Fruit fly (Drosophila melanogaster) whole organism, embryonic: Measurements from ENCODE around the gene CG10214.

Experiments
- B-H2 ChIP-seq: fragments of 200-800 bp; sonication (Bioruptor generic); optimal IDR thresholded peaks from 2 replicates; lab custom pipeline; 2018; ENCODE audit warnings: missing biosample characterization, mild to moderate bottlenecking, missing genetic modification characterization
- CG10267 ChIP-seq: fragments of 200-800 bp; sonication (Bioruptor generic); optimal IDR thresholded peaks from 2 replicates; lab custom pipeline; 2018; ENCODE audit warnings: missing biosample characterization, mild to moderate bottlenecking, missing genetic modification characterization, moderate library complexity
- CG10366 ChIP-seq: fragments of 200-800 bp; sonication (Bioruptor generic); IDR thresholded peaks from 2 replicates; pipeline ENCODE4 v1.3.6; 2022; ENCODE audit warnings: missing biosample characterization, missing genetic modification characterization
- CG10654 ChIP-seq: fragments of 200-800 bp; sonication (Bioruptor generic); optimal IDR thresholded peaks from 2 replicates; lab custom pipeline; 2016; ENCODE audit warnings: missing biosample characterization, missing genetic modification characterization
- CG12155 ChIP-seq: fragments of 200-800 bp; sonication (Bioruptor generic); optimal IDR thresholded peaks from 3 replicates; lab custom pipeline; 2016; ENCODE audit warnings: missing biosample characterization, missing genetic modification characterization
- CG1603 ChIP-seq: fragments of 200-800 bp; sonication (Bioruptor generic); optimal IDR thresholded peaks from 2 replicates; lab custom pipeline; 2019; ENCODE audit warnings: missing biosample characterization, mild to moderate bottlenecking, missing genetic modification characterization, moderate library complexity
- CG16779 ChIP-seq: fragments of 200-800 bp; sonication (Bioruptor generic); IDR thresholded peaks from 2 replicates; pipeline ENCODE4 v1.3.6; 2022; ENCODE audit warnings: missing biosample characterization, missing genetic modification characterization
- CG17612 ChIP-seq: fragments of 200-800 bp; sonication (Bioruptor generic); IDR thresholded peaks from 2 replicates; pipeline ENCODE4 v1.3.6; 2022; ENCODE audit warnings: missing biosample characterization, missing genetic modification characterization
- CG18011 ChIP-seq: fragments of 200-800 bp; sonication (Bioruptor generic); optimal IDR thresholded peaks from 2 replicates; lab custom pipeline; 2017; ENCODE audit warnings: missing biosample characterization, missing genetic modification characterization, mild to moderate bottlenecking, moderate library complexity, missing genotype
- CG2712 ChIP-seq: fragments of 200-800 bp; optimal IDR thresholded peaks from 3 replicates; lab custom pipeline; 2019; ENCODE audit warnings: missing biosample characterization, mild to moderate bottlenecking, missing genetic modification characterization, moderate library complexity
- CG4617 ChIP-seq: fragments of 200-800 bp; sonication (Bioruptor generic); optimal IDR thresholded peaks from 3 replicates; lab custom pipeline; 2016; ENCODE audit warnings: missing biosample characterization, missing genetic modification characterization, borderline replicate concordance
- CG4820 ChIP-seq: fragments of 200-800 bp; sonication (Bioruptor generic); optimal IDR thresholded peaks from 3 replicates; lab custom pipeline; 2016; ENCODE audit warnings: missing biosample characterization, missing genetic modification characterization
- CG6791 ChIP-seq: fragments of 200-800 bp; sonication (Bioruptor generic); IDR thresholded peaks from 3 replicates; pipeline ENCODE4 v1.3.6; 2022; ENCODE audit warnings: missing biosample characterization, missing genetic modification characterization; ENCODE audit not compliant: partially characterized antibody
- CG8924 ChIP-seq: fragments of 200-800 bp; optimal IDR thresholded peaks from 3 replicates; lab custom pipeline; 2019; ENCODE audit warnings: missing biosample characterization, mild to moderate bottlenecking, missing genetic modification characterization, moderate library complexity
- CHES-1-like ChIP-seq: fragments of 200-800 bp; sonication (Bioruptor generic); optimal IDR thresholded peaks from 2 replicates; lab custom pipeline; 2016; ENCODE audit warnings: missing biosample characterization, missing genetic modification characterization
- Camta ChIP-seq: fragments of 200-800 bp; sonication (Bioruptor generic); optimal IDR thresholded peaks from 2 replicates; lab custom pipeline; 2016; ENCODE audit warnings: missing biosample characterization, missing genetic modification characterization
- Elba2 ChIP-seq: fragments of 200-800 bp; sonication (Bioruptor generic); optimal IDR thresholded peaks from 3 replicates; lab custom pipeline; 2016; ENCODE audit warnings: missing biosample characterization, missing genetic modification characterization
- Ets65A ChIP-seq: fragments of 200-800 bp; sonication (Bioruptor generic); peaks from one replicate; lab custom pipeline; 2016; ENCODE audit warnings: missing biosample characterization, missing genetic modification characterization
- Hand ChIP-seq: fragments of 200-800 bp; sonication (Bioruptor generic); optimal IDR thresholded peaks from 2 replicates; lab custom pipeline; 2017; ENCODE audit warnings: mild to moderate bottlenecking, missing biosample characterization, missing genetic modification reagents, missing genetic modification characterization
- Hsf ChIP-seq: fragments of 200-800 bp; sonication (Bioruptor generic); optimal IDR thresholded peaks from 3 replicates; lab custom pipeline; 2016; ENCODE audit warnings: missing biosample characterization, missing genetic modification characterization
- MTF-1 ChIP-seq: fragments of 200-800 bp; sonication (Bioruptor generic); optimal IDR thresholded peaks from 2 replicates; lab custom pipeline; 2018; ENCODE audit warnings: missing biosample characterization, mild to moderate bottlenecking, missing genetic modification characterization, borderline replicate concordance
- Max ChIP-seq: fragments of 200-800 bp; sonication (Bioruptor generic); optimal IDR thresholded peaks from 2 replicates; lab custom pipeline; 2016; ENCODE audit warnings: missing biosample characterization, mild to moderate bottlenecking, missing genetic modification characterization
- Mrtf ChIP-seq: fragments of 200-800 bp; sonication (Bioruptor generic); IDR thresholded peaks from 3 replicates; pipeline ENCODE4 v1.3.6; 2022; ENCODE audit warnings: missing biosample characterization, missing genetic modification characterization
- PHDP ChIP-seq: fragments of 200-800 bp; sonication (Bioruptor generic); optimal IDR thresholded peaks from 3 replicates; lab custom pipeline; 2018; ENCODE audit warnings: missing biosample characterization, mild to moderate bottlenecking, missing genetic modification characterization, moderate library complexity
- Scr ChIP-seq: fragments of 200-800 bp; sonication (Bioruptor generic); IDR thresholded peaks from 2 replicates; pipeline ENCODE4 v1.3.6; 2022; ENCODE audit warnings: missing biosample characterization, missing genetic modification characterization; ENCODE audit not compliant: partially characterized antibody
- Stat92E ChIP-seq, 3 experiments: fragments of >200 bp in 2 of 3; fragments of 200-800 bp in 1 of 3; sonication (Bioruptor generic) in 1 of 3; optimal IDR thresholded peaks; 2 replicates each; lab custom pipeline; 2017 to 2019; ENCODE audit warnings: missing biosample characterization in 3 of 3, missing genetic modification characterization in 3 of 3, mild to moderate bottlenecking in 1 of 3, moderate library complexity in 1 of 3
- Xrp1 ChIP-seq: fragments of 200-800 bp; sonication (Bioruptor generic); IDR thresholded peaks from 2 replicates; pipeline ENCODE4 v1.3.6; 2022; ENCODE audit warnings: missing biosample characterization, missing genetic modification characterization
- ac ChIP-seq: fragments of 200-800 bp; sonication (Bioruptor generic); optimal IDR thresholded peaks from 3 replicates; lab custom pipeline; 2017; ENCODE audit warnings: missing biosample characterization, mild to moderate bottlenecking, missing genetic modification characterization
- ara ChIP-seq: fragments of 200-800 bp; sonication (Bioruptor generic); IDR thresholded peaks from 2 replicates; pipeline ENCODE4 v1.3.6; 2022; ENCODE audit warnings: missing biosample characterization, missing genetic modification characterization
- bbx ChIP-seq: fragments of 200-800 bp; sonication (Bioruptor generic); IDR thresholded peaks from 2 replicates; pipeline ENCODE4 v1.3.6; 2022; ENCODE audit warnings: missing biosample characterization, missing genetic modification characterization; ENCODE audit not compliant: partially characterized antibody
- bcd ChIP-seq: fragments of 200-800 bp; sonication (Bioruptor generic); optimal IDR thresholded peaks from 2 replicates; lab custom pipeline; 2017; ENCODE audit warnings: missing biosample characterization, mild to moderate bottlenecking, missing genetic modification characterization
- br ChIP-seq: fragments of >200 bp; optimal IDR thresholded peaks from 2 replicates; lab custom pipeline; 2017
- cas ChIP-seq: fragments of 200-800 bp; sonication (Bioruptor generic); IDR thresholded peaks from 2 replicates; pipeline ENCODE4 v1.3.6; 2022; ENCODE audit warnings: missing biosample characterization, missing genetic modification characterization
- dpn ChIP-seq, 2 experiments: fragments of 200-800 bp; sonication (Bioruptor generic); optimal IDR thresholded peaks; 3 replicates each; lab custom pipeline; 2016; ENCODE audit warnings: missing biosample characterization in 2 of 2, missing genetic modification characterization in 2 of 2
- eyg ChIP-seq: fragments of 200-800 bp; sonication (Bioruptor generic); optimal IDR thresholded peaks from 3 replicates; lab custom pipeline; 2016; ENCODE audit warnings: missing biosample characterization, missing genetic modification characterization
- gcm2 ChIP-seq: fragments of 200-800 bp; sonication (Bioruptor generic); optimal IDR thresholded peaks from 2 replicates; lab custom pipeline; 2016; ENCODE audit warnings: missing biosample characterization, missing genetic modification characterization
- gsb ChIP-seq: fragments of 200-800 bp; sonication (Bioruptor generic); IDR thresholded peaks from 2 replicates; pipeline ENCODE4 v1.3.6; 2022; ENCODE audit warnings: missing biosample characterization, missing genetic modification characterization
- her ChIP-seq: fragments of 200-800 bp; sonication (Bioruptor generic); optimal IDR thresholded peaks from 2 replicates; lab custom pipeline; 2016; ENCODE audit warnings: missing biosample characterization, missing genetic modification characterization
- ind ChIP-seq: fragments of 200-800 bp; sonication (Bioruptor generic); optimal IDR thresholded peaks from 3 replicates; lab custom pipeline; 2016; ENCODE audit warnings: missing biosample characterization, missing genetic modification characterization
- ken ChIP-seq: fragments of 200-800 bp; sonication (Bioruptor generic); IDR thresholded peaks from 3 replicates; pipeline ENCODE4 v1.3.6; 2022; ENCODE audit warnings: missing biosample characterization, missing genetic modification characterization
- luna ChIP-seq: fragments of 200-800 bp; sonication (Bioruptor generic); optimal IDR thresholded peaks from 2 replicates; lab custom pipeline; 2016; ENCODE audit warnings: missing biosample characterization, missing genetic modification characterization
- phol ChIP-seq: fragments of 200-800 bp; sonication (Bioruptor generic); optimal IDR thresholded peaks from 3 replicates; lab custom pipeline; 2018; ENCODE audit warnings: missing biosample characterization, mild to moderate bottlenecking, missing genetic modification characterization, moderate library complexity
- sd ChIP-seq: fragments of 200-800 bp; sonication (Bioruptor generic); optimal IDR thresholded peaks from 3 replicates; lab custom pipeline; 2018; ENCODE audit warnings: missing biosample characterization, mild to moderate bottlenecking, missing genetic modification characterization, moderate library complexity
- sna ChIP-seq: fragments of 200-800 bp; sonication (Bioruptor generic); IDR thresholded peaks from 2 replicates; pipeline ENCODE4 v1.3.6; 2022; ENCODE audit warnings: missing biosample characterization, missing genetic modification characterization; ENCODE audit not compliant: partially characterized antibody
- stwl ChIP-seq: fragments of 200-800 bp; sonication (Bioruptor generic); optimal IDR thresholded peaks from 3 replicates; lab custom pipeline; 2018; ENCODE audit warnings: missing biosample characterization, mild to moderate bottlenecking, missing genetic modification characterization, moderate library complexity
- toy ChIP-seq: fragments of 200-800 bp; sonication (Bioruptor generic); IDR thresholded peaks from 2 replicates; pipeline ENCODE4 v1.3.6; 2022; ENCODE audit warnings: missing biosample characterization, missing genetic modification characterization
- wdn ChIP-seq: fragments of 200-800 bp; sonication (Bioruptor generic); IDR thresholded peaks from 2 replicates; pipeline ENCODE4 v1.3.6; 2022; ENCODE audit warnings: missing biosample characterization, missing genetic modification characterization
- zen ChIP-seq: fragments of 200-800 bp; sonication (Bioruptor generic); optimal IDR thresholded peaks from 3 replicates; lab custom pipeline; 2018; ENCODE audit warnings: missing biosample characterization, mild to moderate bottlenecking, missing genetic modification characterization, moderate library complexity

The CG10214 gene

DNA sequence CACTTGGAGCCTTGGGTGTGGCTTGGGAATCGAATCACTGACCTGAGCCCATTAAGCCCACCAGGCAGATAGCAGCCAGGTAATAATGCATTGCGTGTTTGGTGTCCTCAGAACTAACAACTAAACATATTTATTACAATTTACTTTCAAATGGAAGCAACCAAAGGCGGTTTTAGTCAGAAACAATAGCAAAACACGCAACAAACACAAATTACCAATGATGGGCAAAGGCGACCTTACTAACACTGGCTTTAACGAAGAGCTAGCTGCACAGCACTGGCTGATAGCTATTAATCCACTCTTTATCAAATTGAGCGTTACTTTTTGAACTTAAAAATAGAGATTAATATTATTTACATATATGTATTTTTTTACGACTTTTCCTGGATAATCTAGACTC is 4.3 kb downstream of the CG10214 start, which contains the start of gene udt (continued):
- TF ChIP-seq cas (GFP tag; lab: Robert Waterston, UW) (no peak), Camta (GFP tag; lab: Kevin White, UChicago) (peak; percentile 35), Max (GFP tag; lab: Kevin White, UChicago) (peak; percentile 4), Xrp1 (0 out of 2 replicates have a peak, but pooled peaks have one; percentile 14), CG2712 (tag; lab: Kevin White, UChicago) (peak; percentile 13), gsb (no peak), CG6791 (GFP tag; lab: Robert Waterston, UW) (0 out of 3 replicates have a peak, but pooled peaks have one; percentile 42), CG10267 (tag; lab: Kevin White, UChicago) (peak; percentile 94), bcd (GFP tag; lab: Kevin White, UChicago) (peak; percentile 66), wdn (no peak), Hsf (GFP tag; lab: Kevin White, UChicago) (peak; percentile 1), CG1603 (tag; lab: Kevin White, UChicago) (peak; percentile 53), B-H2 (GFP tag; lab: Kevin White, UChicago) (peak; percentile 23), toy (GFP tag; lab: Robert Waterston, UW) (no peak), CG4617 (GFP tag; lab: Kevin White, UChicago) (peak; percentile 58), phol (tag; lab: Kevin White, UChicago) (peak; percentile 20), CG4820 (peak; percentile 18), bbx (GFP tag; lab: Robert Waterston, UW) (peak; percentile 20; the same call in 1 of the 2 replicates), CG12155 (GFP tag; lab: Kevin White, UChicago) (peak; percentile 14), dpn (GFP tag; optimal IDR thresholded peaks at IDR 0.05; lab: Kevin White, UChicago) (peak in 1 of 2 experiments; percentile 13), CG10654 (GFP tag; lab: Kevin White, UChicago) (peak; percentile 6), zen (tag; lab: Kevin White, UChicago) (peak; percentile 53)

dm6 chr3R:23760219-23761018 is 6.9 kb downstream of the CG10214 start, which contains the start of gene SdhD:
TSS of gene SdhD (minus strand) at chr3R:23760600.
- TF ChIP-seq Scr (GFP tag; lab: Robert Waterston, UW) (peak; percentile 53), MTF-1 (GFP tag; lab: Kevin White, UChicago) (no peak), CHES-1-like (GFP tag; lab: Kevin White, UChicago) (no peak), br (lab: Kevin White, UChicago) (no peak), her (peak; percentile 47), eyg (GFP tag; lab: Kevin White, UChicago) (no peak), Hsf (GFP tag; lab: Kevin White, UChicago) (peak; percentile 23), CG18011 (GFP tag; lab: Kevin White, UChicago) (no peak), gcm2 (GFP tag; lab: Kevin White, UChicago) (no peak), cas (GFP tag; lab: Robert Waterston, UW) (no peak), ac (no peak), Stat92E (GFP tag; optimal IDR thresholded peaks at IDR 0.05; lab: Kevin White, UChicago) (no peak), sd (tag; lab: Kevin White, UChicago) (no peak), ken (GFP tag; lab: Robert Waterston, UW) (no peak), Ets65A (GFP tag; lab: Kevin White, UChicago) (peak; percentile 74), Hand (GFP tag; lab: Kevin White, UChicago) (no peak), CG10366 (GFP tag; lab: Robert Waterston, UW) (no peak), stwl (peak; percentile 91), CG8924 (tag; lab: Kevin White, UChicago) (no peak), ara (0 out of 2 replicates have a peak, but pooled peaks have one; percentile 42), CG17612 (GFP tag; lab: Robert Waterston, UW) (no peak), dpn (GFP tag; optimal IDR thresholded peaks at IDR 0.05; lab: Kevin White, UChicago) (peak; percentile 28 to 46), PHDP (tag; lab: Kevin White, UChicago) (peak; percentile 22), sna (GFP tag; lab: Robert Waterston, UW) (peak; percentile 44), ind (peak; percentile 6), Mrtf (no peak), CG16779 (GFP tag; lab: Robert Waterston, UW) (no peak), Elba2 (GFP tag; lab: Kevin White, UChicago) (peak; percentile 34), luna (GFP tag; lab: Kevin White, UChicago) (no peak)
